Fruit fly (Drosophila melanogaster) whole organism, prepupa: Measurements from ENCODE around the gene CG14439.

Source experiments
- Blimp-1 ChIP-seq: fragments of 200-800 bp; sonication (Bioruptor generic); optimal IDR thresholded peaks from 3 replicates; lab custom pipeline; 2017; ENCODE audit warnings: missing biosample characterization, missing genetic modification characterization, mild to moderate bottlenecking, moderate library complexity, missing genetic modification reagents
- CG10631 ChIP-seq: fragments of 200-800 bp; sonication (Bioruptor generic); optimal IDR thresholded peaks from 2 replicates; lab custom pipeline; 2016; ENCODE audit warnings: missing biosample characterization, missing genetic modification characterization
- CG11294 ChIP-seq: fragments of 200-800 bp; sonication (Bioruptor generic); IDR thresholded peaks from 2 replicates; pipeline ENCODE4 v1.3.6; 2022; ENCODE audit warnings: missing biosample characterization, missing genetic modification characterization
- CG11762 ChIP-seq: fragments of 200-800 bp; sonication (Bioruptor generic); optimal IDR thresholded peaks from 3 replicates; lab custom pipeline; 2016; ENCODE audit warnings: missing biosample characterization, missing genetic modification characterization; ENCODE audit not compliant: insufficient read depth
- CG11902 ChIP-seq: fragments of 200-800 bp; sonication (Bioruptor generic); optimal IDR thresholded peaks from 3 replicates; lab custom pipeline; 2016; ENCODE audit warnings: missing biosample characterization, missing genetic modification characterization
- CG15336 ChIP-seq: fragments of 200-800 bp; sonication (Bioruptor generic); IDR thresholded peaks from 2 replicates; pipeline ENCODE4 v1.3.6; 2022; ENCODE audit warnings: missing biosample characterization, missing genetic modification characterization
- CG1621 ChIP-seq: fragments of 200-800 bp; sonication (Bioruptor generic); optimal IDR thresholded peaks from 3 replicates; lab custom pipeline; 2018; ENCODE audit warnings: missing biosample characterization, mild to moderate bottlenecking, missing genetic modification characterization
- CG16779 ChIP-seq: fragments of 200-800 bp; sonication (Bioruptor generic); optimal IDR thresholded peaks from 3 replicates; lab custom pipeline; 2017; ENCODE audit warnings: missing biosample characterization, mild to moderate bottlenecking, missing genetic modification characterization
- CG3032 ChIP-seq: fragments of 200-800 bp; optimal IDR thresholded peaks from 2 replicates; lab custom pipeline; 2019; ENCODE audit warnings: missing biosample characterization, mild to moderate bottlenecking, missing genetic modification characterization, moderate library complexity
- CG31627 ChIP-seq: fragments of 200-800 bp; sonication (Bioruptor generic); optimal IDR thresholded peaks from 3 replicates; lab custom pipeline; 2016; ENCODE audit warnings: missing biosample characterization, missing genetic modification characterization
- CG3919 ChIP-seq: fragments of 200-800 bp; sonication (Bioruptor generic); optimal IDR thresholded peaks from 3 replicates; lab custom pipeline; 2016; ENCODE audit warnings: missing biosample characterization, missing genetic modification characterization
- CG4318 ChIP-seq: fragments of 200-800 bp; sonication (Bioruptor generic); optimal IDR thresholded peaks from 3 replicates; lab custom pipeline; 2017; ENCODE audit warnings: missing biosample characterization, mild to moderate bottlenecking, missing genetic modification characterization
- CG6163 ChIP-seq: fragments of 200-800 bp; sonication (Bioruptor generic); IDR thresholded peaks from 3 replicates; pipeline ENCODE4 v1.3.6; 2022; ENCODE audit warnings: missing biosample characterization, missing genetic modification characterization
- CG6276 ChIP-seq: fragments of 200-800 bp; sonication (Bioruptor generic); optimal IDR thresholded peaks from 2 replicates; lab custom pipeline; 2017; ENCODE audit warnings: missing biosample characterization, mild to moderate bottlenecking, missing genetic modification characterization
- CG6792 ChIP-seq: fragments of 200-800 bp; sonication (Bioruptor generic); optimal IDR thresholded peaks from 3 replicates; lab custom pipeline; 2016; ENCODE audit warnings: missing biosample characterization, missing genetic modification characterization
- CG6808 ChIP-seq: fragments of 200-800 bp; sonication (Bioruptor generic); optimal IDR thresholded peaks from 3 replicates; lab custom pipeline; 2017; ENCODE audit warnings: missing biosample characterization, missing genetic modification characterization, mild to moderate bottlenecking, moderate library complexity, missing genetic modification reagents
- CG6854 ChIP-seq: fragments of 200-800 bp; sonication (Bioruptor generic); optimal IDR thresholded peaks from 2 replicates; lab custom pipeline; 2017; ENCODE audit warnings: missing biosample characterization, mild to moderate bottlenecking, missing genetic modification characterization
- CG7368 ChIP-seq: fragments of 200-800 bp; sonication (Bioruptor generic); optimal IDR thresholded peaks from 3 replicates; lab custom pipeline; 2016; ENCODE audit warnings: missing biosample characterization, missing genetic modification characterization
- CG8119 ChIP-seq: fragments of 200-800 bp; sonication (Bioruptor generic); IDR thresholded peaks from 3 replicates; pipeline ENCODE4 v1.3.6; 2022; ENCODE audit warnings: missing biosample characterization, missing genetic modification characterization
- CG8319 ChIP-seq: fragments of 200-800 bp; sonication (Bioruptor generic); optimal IDR thresholded peaks from 3 replicates; lab custom pipeline; 2016; ENCODE audit warnings: missing biosample characterization, missing genetic modification characterization
- CG8632 ChIP-seq: fragments of 200-800 bp; sonication (Bioruptor generic); optimal IDR thresholded peaks from 3 replicates; lab custom pipeline; 2016; ENCODE audit warnings: missing biosample characterization, missing genetic modification characterization
- CG9139 ChIP-seq: fragments of 200-800 bp; sonication (Bioruptor generic); optimal IDR thresholded peaks from 3 replicates; lab custom pipeline; 2017; ENCODE audit warnings: missing biosample characterization, mild to moderate bottlenecking, missing genetic modification characterization
- Eip75B ChIP-seq: fragments of 200-800 bp; sonication (Bioruptor generic); optimal IDR thresholded peaks from 3 replicates; lab custom pipeline; 2016; ENCODE audit warnings: missing biosample characterization, missing genetic modification characterization
- Eip78C ChIP-seq: fragments of 200-800 bp; sonication (Bioruptor generic); peaks from one replicate; lab custom pipeline; 2016; ENCODE audit warnings: missing biosample characterization, missing genetic modification characterization
- Eip93F ChIP-seq: fragments of 200-800 bp; sonication (Bioruptor generic); optimal IDR thresholded peaks from 2 replicates; lab custom pipeline; 2016; ENCODE audit warnings: missing biosample characterization, mild to moderate bottlenecking, missing genetic modification characterization
- Ets21C ChIP-seq: fragments of 200-800 bp; sonication (Bioruptor generic); optimal IDR thresholded peaks from 3 replicates; lab custom pipeline; 2016; ENCODE audit warnings: missing biosample characterization, missing genetic modification characterization
- Ets96B ChIP-seq: fragments of 200-800 bp; optimal IDR thresholded peaks from 2 replicates; lab custom pipeline; 2019; ENCODE audit warnings: missing biosample characterization, mild to moderate bottlenecking, missing genetic modification characterization, moderate library complexity
- Gug ChIP-seq: fragments of 200-800 bp; sonication (Bioruptor generic); IDR thresholded peaks from 2 replicates; pipeline ENCODE4 v1.3.6; 2022; ENCODE audit warnings: missing biosample characterization, missing genetic modification characterization
- Hr38 ChIP-seq: sonication (Bioruptor generic); optimal IDR thresholded peaks from 2 replicates; lab custom pipeline; 2016; ENCODE audit warnings: missing biosample characterization, missing genetic modification characterization
- Hr39 ChIP-seq: fragments of 200-800 bp; sonication (Bioruptor generic); optimal IDR thresholded peaks from 2 replicates; lab custom pipeline; 2016; ENCODE audit warnings: missing biosample characterization, missing genetic modification characterization
- Lpt ChIP-seq: fragments of 200-800 bp; sonication (Bioruptor generic); optimal IDR thresholded peaks from 3 replicates; lab custom pipeline; 2016; ENCODE audit warnings: missing biosample characterization, missing genetic modification characterization
- Met ChIP-seq: fragments of 200-800 bp; sonication (Bioruptor generic); optimal IDR thresholded peaks from 3 replicates; lab custom pipeline; 2016; ENCODE audit warnings: missing biosample characterization, missing genetic modification characterization
- OdsH ChIP-seq: fragments of 200-800 bp; sonication (Bioruptor generic); optimal IDR thresholded peaks from 3 replicates; lab custom pipeline; 2016; ENCODE audit warnings: missing biosample characterization, missing genetic modification characterization
- Sox102F ChIP-seq: fragments of 200-800 bp; sonication (Bioruptor generic); optimal IDR thresholded peaks from 2 replicates; lab custom pipeline; 2016; ENCODE audit warnings: missing biosample characterization, mild to moderate bottlenecking, missing genetic modification characterization
- achi ChIP-seq: fragments of 200-800 bp; sonication (Bioruptor generic); optimal IDR thresholded peaks from 3 replicates; lab custom pipeline; 2016; ENCODE audit warnings: missing biosample characterization, missing genetic modification characterization
- acj6 ChIP-seq: fragments of 200-800 bp; sonication (Bioruptor generic); optimal IDR thresholded peaks from 3 replicates; lab custom pipeline; 2016; ENCODE audit warnings: missing biosample characterization, missing genetic modification characterization
- dac ChIP-seq: fragments of 200-800 bp; sonication (Bioruptor generic); optimal IDR thresholded peaks from 2 replicates; lab custom pipeline; 2017; ENCODE audit warnings: missing biosample characterization, mild to moderate bottlenecking, missing genetic modification characterization
- dsx ChIP-seq: fragments of 200-800 bp; optimal IDR thresholded peaks from 3 replicates; lab custom pipeline; 2019; ENCODE audit warnings: missing biosample characterization, mild to moderate bottlenecking, missing genetic modification characterization, moderate library complexity; ENCODE audit not compliant: poor library complexity, severe bottlenecking
- fd59A ChIP-seq: fragments of 200-800 bp; sonication (Bioruptor generic); optimal IDR thresholded peaks from 2 replicates; lab custom pipeline; 2017; ENCODE audit warnings: missing biosample characterization, mild to moderate bottlenecking, missing genetic modification characterization, missing genetic modification reagents
- fd85E ChIP-seq: fragments of 200-800 bp; sonication (Bioruptor generic); optimal IDR thresholded peaks from 3 replicates; lab custom pipeline; 2016; ENCODE audit warnings: missing biosample characterization, missing genetic modification characterization
- fkh ChIP-seq: fragments of 200-800 bp; sonication (Bioruptor generic); optimal IDR thresholded peaks from 3 replicates; lab custom pipeline; 2017; ENCODE audit warnings: missing biosample characterization, mild to moderate bottlenecking, missing genetic modification characterization, moderate library complexity
- lz ChIP-seq: fragments of 200-800 bp; sonication (Bioruptor generic); optimal IDR thresholded peaks from 3 replicates; lab custom pipeline; 2016; ENCODE audit warnings: missing biosample characterization, missing genetic modification characterization
- pdm3 ChIP-seq: fragments of 200-800 bp; sonication (Bioruptor generic); optimal IDR thresholded peaks from 3 replicates; lab custom pipeline; 2016; ENCODE audit warnings: missing biosample characterization, missing genetic modification characterization
- spab ChIP-seq: fragments of 200-800 bp; sonication (Bioruptor generic); optimal IDR thresholded peaks from 2 replicates; lab custom pipeline; 2017; ENCODE audit warnings: missing biosample characterization, mild to moderate bottlenecking, missing genetic modification characterization, missing genetic modification reagents
- ss ChIP-seq, 2 experiments: fragments of 200-800 bp; sonication (Bioruptor generic); optimal IDR thresholded peaks; 2 replicates in 1 of 2; 3 replicates in 1 of 2; lab custom pipeline; 2017 to 2018; ENCODE audit warnings: mild to moderate bottlenecking in 2 of 2, missing biosample characterization in 2 of 2, missing genetic modification characterization in 2 of 2, moderate library complexity in 1 of 2
- svp ChIP-seq: fragments of 200-800 bp; sonication (Bioruptor generic); peaks from one replicate; lab custom pipeline; 2016; ENCODE audit warnings: missing biosample characterization, missing genetic modification characterization
- topi ChIP-seq: fragments of 200-800 bp; sonication (Bioruptor generic); optimal IDR thresholded peaks from 3 replicates; lab custom pipeline; 2016; ENCODE audit warnings: missing biosample characterization, missing genetic modification characterization

CG14439 gene

dm6 chrX:6779609-6780139 is 32.3 kb downstream of the CG14439 start, which contains the start of gene shf (continued):
- TF ChIP-seq spab (no peak), CG7368 (GFP tag; lab: Kevin White, UChicago) (peak; percentile 12), CG4318 (GFP tag; lab: Kevin White, UChicago) (no peak), Lpt (no peak), CG11294 (no peak), Eip75B (GFP tag; lab: Kevin White, UChicago) (no peak), CG10631 (GFP tag; lab: Kevin White, UChicago) (no peak), CG3032 (peak; percentile 20), Ets96B (tag; lab: Kevin White, UChicago) (peak; percentile 9), Eip93F (GFP tag; lab: Kevin White, UChicago) (no peak), pdm3 (GFP tag; lab: Kevin White, UChicago) (no peak), OdsH (GFP tag; lab: Kevin White, UChicago) (no peak), CG8319 (GFP tag; lab: Kevin White, UChicago) (no peak), CG11762 (no peak), CG9139 (GFP tag; lab: Kevin White, UChicago) (no peak), topi (GFP tag; lab: Kevin White, UChicago) (peak; percentile 37), Gug (no peak), Sox102F (GFP tag; lab: Kevin White, UChicago) (peak; percentile 18), lz (GFP tag; lab: Kevin White, UChicago) (peak; percentile 22)

- no peak for TF ChIP-seq CG8319 (GFP tag; lab: Kevin White, UChicago)
- peak; percentile 97 for TF ChIP-seq svp (GFP tag; lab: Kevin White, UChicago)
- peak; percentile 37 for TF ChIP-seq Eip78C (GFP tag; lab: Kevin White, UChicago)
- TF ChIP-seq CG1621 (tag; lab: Kevin White, UChicago): no peak
- TF ChIP-seq Ets21C (GFP tag; lab: Kevin White, UChicago): no peak
- no peak for TF ChIP-seq CG6276
- no peak for TF ChIP-seq CG8119 (GFP tag; lab: Robert Waterston, UW)
Observed at dm6 chrX:6790944-6791343, 43.6 kb downstream of the CG14439 start.

dm6 chrX:6791531-6791930 is 44.2 kb downstream of the CG14439 start:
- TF ChIP-seq CG31627 (GFP tag; lab: Kevin White, UChicago) (peak; percentile 71), CG6792 (GFP tag; lab: Kevin White, UChicago) (peak; percentile 64), fd59A (GFP tag; lab: Kevin White, UChicago) (no peak), CG6163 (GFP tag; lab: Robert Waterston, UW) (peak; percentile 90), CG3919 (GFP tag; lab: Kevin White, UChicago) (peak; percentile 74), CG1621 (tag; lab: Kevin White, UChicago) (peak; percentile 31), Hr39 (GFP tag; lab: Kevin White, UChicago) (no peak), acj6 (GFP tag; lab: Kevin White, UChicago) (peak; percentile 67), Gug (peak; percentile 74), CG15336 (GFP tag; lab: Robert Waterston, UW) (peak; percentile 93), CG6808 (GFP tag; lab: Kevin White, UChicago) (no peak), CG8119 (GFP tag; lab: Robert Waterston, UW) (peak; percentile 92), fkh (no peak), Ets96B (tag; lab: Kevin White, UChicago) (peak; percentile 38), topi (GFP tag; lab: Kevin White, UChicago) (peak; percentile 77), CG9139 (GFP tag; lab: Kevin White, UChicago) (no peak), achi (peak; percentile 74), CG10631 (GFP tag; lab: Kevin White, UChicago) (no peak), CG16779 (tag; lab: Kevin White, UChicago) (peak; percentile 47), ss (GFP tag; optimal IDR thresholded peaks at IDR 0.05; lab: Kevin White, UChicago) (no peak), Blimp-1 (no peak), Eip75B (GFP tag; lab: Kevin White, UChicago) (peak; percentile 64), CG3032 (peak; percentile 8), dsx (GFP tag; lab: Kevin White, UChicago) (no peak), Hr38 (no peak), Ets21C (GFP tag; lab: Kevin White, UChicago) (peak; percentile 41), dac (GFP tag; lab: Kevin White, UChicago) (peak; percentile 87), CG8632 (GFP tag; lab: Kevin White, UChicago) (peak; percentile 63), CG11902 (GFP tag; lab: Kevin White, UChicago) (peak; percentile 33), fd85E (GFP tag; lab: Kevin White, UChicago) (no peak), CG11762 (peak; percentile 49), CG6854 (GFP tag; lab: Kevin White, UChicago) (no peak), Met (GFP tag; lab: Kevin White, UChicago) (no peak), spab (no peak)
